Fruit fly (Drosophila melanogaster): ENCODE measurements around the gene Hk.

Hk gene

dm6 chrX:10300140-10300539, 36.9 kb upstream of the Hk start (continued):
- TF ChIP-seq repo (GFP tag; optimal IDR thresholded peaks at IDR 0.05) (no peak), Sry-δ (GFP tag; optimal IDR thresholded peaks at IDR 0.05) (no peak), gro (GFP tag; optimal IDR thresholded peaks at IDR 0.05) (no peak), lola (GFP tag; optimal IDR thresholded peaks at IDR 0.05) (no peak), kah (GFP tag; optimal IDR thresholded peaks at IDR 0.05) (no peak), abd-A (tag; optimal IDR thresholded peaks at IDR 0.05) (no peak), Meics (GFP tag; optimal IDR thresholded peaks at IDR 0.05) (peak; percentile 4), kni (GFP tag; optimal IDR thresholded peaks at IDR 0.05) (no peak), CG2678 (tag; optimal IDR thresholded peaks at IDR 0.05) (peak; percentile 51), CG2712 (tag; optimal IDR thresholded peaks at IDR 0.05) (peak; percentile 28), fd96Cb (tag; optimal IDR thresholded peaks at IDR 0.05) (peak; percentile 20), CG13894 (tag; optimal IDR thresholded peaks at IDR 0.05) (no peak), nom (GFP tag; optimal IDR thresholded peaks at IDR 0.05) (no peak), Ssrp (tag; optimal IDR thresholded peaks at IDR 0.05) (no peak), CG2120 (GFP tag; optimal IDR thresholded peaks at IDR 0.05) (peak; percentile 17), CG15269 (tag; optimal IDR thresholded peaks at IDR 0.05) (peak; percentile 16), ranshi (GFP tag; IDR thresholded peaks at IDR 0.05) (peak; percentile 26; the same call in 1 of the 2 replicates), Xrp1 (GFP tag; IDR thresholded peaks at IDR 0.05) (0 out of 2 replicates have a peak, but pooled peaks have one; percentile 9), kay (GFP tag; optimal IDR thresholded peaks at IDR 0.05) (no peak), pan (optimal IDR thresholded peaks at IDR 0.05) (no peak), pan (GFP tag; optimal IDR thresholded peaks at IDR 0.05 in 1 of 2, IDR thresholded peaks at IDR 0.05 in 1 of 2) (peak in 1 of 2 experiments; percentile 32), CrebB (tag; optimal IDR thresholded peaks at IDR 0.05) (no peak), Deaf1 (tag; optimal IDR thresholded peaks at IDR 0.05) (no peak), pfk (GFP tag; optimal IDR thresholded peaks at IDR 0.05) (no peak), CG11695 (GFP tag; IDR thresholded peaks at IDR 0.05) (no peak)

DNA sequence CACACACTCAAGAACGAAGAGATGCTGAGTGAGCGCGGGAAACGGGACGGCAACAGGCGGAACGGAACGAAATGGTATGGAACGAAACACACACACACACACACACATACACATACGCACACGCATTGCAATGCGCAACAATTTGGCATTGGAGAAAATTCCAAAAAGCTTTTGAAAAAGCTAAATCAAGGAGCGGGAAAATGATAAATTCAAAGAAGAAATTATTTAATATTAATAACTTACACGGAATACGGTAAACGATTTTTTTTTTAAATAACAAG, 27.4 kb upstream of the Hk start:
- TF ChIP-seq nmo (GFP tag; optimal IDR thresholded peaks at IDR 0.05) (no peak), Dp (GFP tag; optimal IDR thresholded peaks at IDR 0.05) (peak; percentile 2), pfk (GFP tag; optimal IDR thresholded peaks at IDR 0.05) (peak; percentile 96), Dll (GFP tag; IDR thresholded peaks at IDR 0.05; ENCODE audit: partially characterized antibody) (no peak), E2f2 (GFP tag; IDR thresholded peaks at IDR 0.05) (peak; percentile 27; the same call in 1 of the 2 replicates), CG13894 (tag; optimal IDR thresholded peaks at IDR 0.05) (no peak), Trl (optimal IDR thresholded peaks at IDR 0.05) (peak; percentile 2 to 21), Trl (GFP tag; optimal IDR thresholded peaks at IDR 0.05) (no peak), MTF-1 (GFP tag; optimal IDR thresholded peaks at IDR 0.05; ENCODE audit: borderline replicate concordance) (no peak), CG9437 (GFP tag; optimal IDR thresholded peaks at IDR 0.05) (no peak), GATAe (GFP tag; conservative IDR thresholded peaks at IDR 0.05) (no peak), scrt (GFP tag; optimal IDR thresholded peaks at IDR 0.05) (peak; percentile 81), crol (GFP tag; IDR thresholded peaks at IDR 0.05) (peak; percentile 28; the same call in 1 of the 2 replicates), org-1 (GFP tag; optimal IDR thresholded peaks at IDR 0.05) (no peak), ro (GFP tag; IDR thresholded peaks at IDR 0.05) (no peak), slp2 (GFP tag; optimal IDR thresholded peaks at IDR 0.05) (no peak), ato (GFP tag; IDR thresholded peaks at IDR 0.05; ENCODE audit: partially characterized antibody) (no peak), TFAM (GFP tag; optimal IDR thresholded peaks at IDR 0.05) (no peak), luna (GFP tag; optimal IDR thresholded peaks at IDR 0.05) (no peak), cg (GFP tag; optimal IDR thresholded peaks at IDR 0.05) (peak; percentile 40)

Data from whole organism, embryonic.